Worm (Caenorhabditis elegans) whole organism, L1 larva: Measurements from ENCODE around the gene C43C3.4.
"Not testable (repeated sequence)": the region's sequence is repeated elsewhere in the genome, so short reads cannot be mapped to it uniquely, and the experiment has no call there.

ENCODE experiments used
- mef-2 ChIP-seq: fragments of 150-350 bp; optimal IDR thresholded peaks from 2 replicates; lab custom pipeline; 2014; ENCODE audit warnings: missing biosample characterization, missing genetic modification characterization
- nhr-11 ChIP-seq: fragments of 150-350 bp; optimal IDR thresholded peaks from 2 replicates; lab custom pipeline; 2014; ENCODE audit warnings: missing biosample characterization, missing genetic modification characterization
- nhr-28 ChIP-seq: fragments of 150-350 bp; optimal IDR thresholded peaks from 2 replicates; lab custom pipeline; 2014; ENCODE audit warnings: missing biosample characterization, missing genetic modification characterization

The C43C3.4 gene

DNA sequence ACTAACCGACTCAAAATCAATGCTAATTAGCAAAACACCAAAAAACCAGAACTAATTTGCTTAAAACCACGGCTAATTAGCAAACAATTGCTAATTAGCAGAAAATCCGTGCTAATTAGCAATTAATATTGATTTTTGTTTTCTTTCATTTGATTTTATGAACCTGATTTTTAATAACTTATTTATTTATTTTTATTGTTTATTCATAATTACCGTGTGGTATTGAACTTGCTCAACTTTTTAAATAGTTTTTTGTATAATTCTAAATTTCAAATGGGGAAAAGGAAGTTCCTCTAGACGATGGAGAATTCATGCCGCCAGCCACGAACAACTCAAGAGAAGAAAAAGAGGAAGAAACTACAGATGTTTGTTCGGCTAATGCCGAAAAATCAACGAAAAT is 48.9 kb downstream of the C43C3.4 start, which contains the start of gene F34H10.1:
Gene F34H10.1 (plus strand): TSS at position 301 of the 400 bp plus-strand sequence.
- TF ChIP-seq mef-2; nhr-11; nhr-28 (tag; lab: Kevin White, UChicago): not testable (repeated sequence)
